Fruit fly (Drosophila melanogaster) whole organism, embryonic: ENCODE data around the gene PIG-B.

Experiments used
- Abd-B ChIP-seq: fragments of 200-800 bp; sonication (Bioruptor generic); optimal IDR thresholded peaks from 2 replicates; lab custom pipeline; 2018; ENCODE audit warnings: missing biosample characterization, mild to moderate bottlenecking, missing genetic modification characterization, moderate library complexity
- CG10209 ChIP-seq: fragments of 200-800 bp; sonication (Bioruptor generic); optimal IDR thresholded peaks from 3 replicates; lab custom pipeline; 2017; ENCODE audit warnings: missing biosample characterization, mild to moderate bottlenecking, missing genetic modification characterization, missing genetic modification reagents
- CG10431 ChIP-seq: fragments of 200-800 bp; sonication (Bioruptor generic); optimal IDR thresholded peaks from 3 replicates; lab custom pipeline; 2018; ENCODE audit warnings: missing biosample characterization, mild to moderate bottlenecking, missing genetic modification characterization
- CG10543 ChIP-seq: fragments of 200-800 bp; sonication (Bioruptor generic); optimal IDR thresholded peaks from 3 replicates; lab custom pipeline; 2017; ENCODE audit warnings: missing biosample characterization, mild to moderate bottlenecking, missing genetic modification characterization, moderate library complexity
- CG12071 ChIP-seq: fragments of 200-800 bp; sonication (Bioruptor generic); optimal IDR thresholded peaks from 3 replicates; lab custom pipeline; 2018; ENCODE audit warnings: missing biosample characterization, mild to moderate bottlenecking, missing genetic modification characterization
- CG13296 ChIP-seq: fragments of 200-800 bp; sonication (Bioruptor generic); optimal IDR thresholded peaks from 3 replicates; lab custom pipeline; 2018; ENCODE audit warnings: missing biosample characterization, mild to moderate bottlenecking, missing genetic modification characterization
- CG14050 ChIP-seq: fragments of 200-800 bp; sonication (Bioruptor generic); IDR thresholded peaks from 3 replicates; pipeline ENCODE4 v1.3.6; 2022; ENCODE audit warnings: missing biosample characterization, missing genetic modification characterization
- CG15696 ChIP-seq: fragments of 200-800 bp; sonication (Bioruptor generic); optimal IDR thresholded peaks from 2 replicates; lab custom pipeline; 2019; ENCODE audit warnings: missing biosample characterization, mild to moderate bottlenecking, missing genetic modification characterization, moderate library complexity
- CG1647 ChIP-seq: fragments of 200-800 bp; sonication (Bioruptor generic); optimal IDR thresholded peaks from 3 replicates; lab custom pipeline; 2016; ENCODE audit warnings: missing biosample characterization, missing genetic modification characterization
- CG16813 ChIP-seq: fragments of 200-800 bp; sonication (Bioruptor generic); IDR thresholded peaks from 3 replicates; pipeline ENCODE4 v1.3.6; 2022; ENCODE audit warnings: missing biosample characterization, missing genetic modification characterization; ENCODE audit not compliant: partially characterized antibody
- CG17612 ChIP-seq: fragments of 200-800 bp; sonication (Bioruptor generic); IDR thresholded peaks from 2 replicates; pipeline ENCODE4 v1.3.6; 2022; ENCODE audit warnings: missing biosample characterization, missing genetic modification characterization
- CG31441 ChIP-seq: fragments of 200-800 bp; sonication (Bioruptor generic); IDR thresholded peaks from 2 replicates; pipeline ENCODE4 v1.3.6; 2022; ENCODE audit warnings: missing biosample characterization, missing genetic modification characterization
- CG34224 ChIP-seq: fragments of 200-800 bp; sonication (Bioruptor generic); IDR thresholded peaks from 3 replicates; pipeline ENCODE4 v1.3.6; 2022; ENCODE audit warnings: missing biosample characterization, missing genetic modification characterization; ENCODE audit not compliant: partially characterized antibody
- CG4360 ChIP-seq: fragments of 200-800 bp; sonication (Bioruptor generic); IDR thresholded peaks from 2 replicates; pipeline ENCODE4 v1.3.6; 2022; ENCODE audit warnings: missing biosample characterization, missing genetic modification characterization
- CG4617 ChIP-seq: fragments of 200-800 bp; sonication (Bioruptor generic); optimal IDR thresholded peaks from 3 replicates; lab custom pipeline; 2016; ENCODE audit warnings: missing biosample characterization, missing genetic modification characterization, borderline replicate concordance
- CG4707 ChIP-seq: fragments of 200-800 bp; sonication (Bioruptor generic); optimal IDR thresholded peaks from 2 replicates; lab custom pipeline; 2018; ENCODE audit warnings: missing biosample characterization, mild to moderate bottlenecking, missing genetic modification characterization, moderate library complexity
- CG6254 ChIP-seq: fragments of 200-800 bp; sonication (Bioruptor generic); optimal IDR thresholded peaks from 3 replicates; lab custom pipeline; 2017; ENCODE audit warnings: mild to moderate bottlenecking, missing biosample characterization, missing genetic modification reagents, missing genetic modification characterization
- CG6272 ChIP-seq: fragments of 200-800 bp; sonication (Bioruptor generic); IDR thresholded peaks from 2 replicates; pipeline ENCODE4 v1.3.6; 2022; ENCODE audit warnings: missing biosample characterization, missing genetic modification characterization
- CG6654 ChIP-seq: fragments of 200-800 bp; sonication (Bioruptor generic); optimal IDR thresholded peaks from 2 replicates; lab custom pipeline; 2017; ENCODE audit warnings: missing biosample characterization, mild to moderate bottlenecking, missing genetic modification characterization
- CG7928 ChIP-seq: fragments of 200-800 bp; sonication (Bioruptor generic); optimal IDR thresholded peaks from 2 replicates; lab custom pipeline; 2017; ENCODE audit warnings: missing biosample characterization, mild to moderate bottlenecking, missing genetic modification characterization
- CrebB ChIP-seq: fragments of 200-800 bp; sonication (Bioruptor generic); optimal IDR thresholded peaks from 3 replicates; lab custom pipeline; 2018; ENCODE audit warnings: missing biosample characterization, mild to moderate bottlenecking, missing genetic modification characterization
- H2.0 ChIP-seq: fragments of 200-800 bp; sonication (Bioruptor generic); IDR thresholded peaks from 2 replicates; pipeline ENCODE4 v1.3.6; 2022; ENCODE audit warnings: missing biosample characterization, missing genetic modification characterization
- HLHmδ ChIP-seq: fragments of 200-800 bp; sonication (Bioruptor generic); optimal IDR thresholded peaks from 2 replicates; lab custom pipeline; 2018; ENCODE audit warnings: missing biosample characterization, mild to moderate bottlenecking, missing genetic modification characterization, moderate library complexity
- HmgZ ChIP-seq: fragments of 200-800 bp; sonication (Bioruptor generic); optimal IDR thresholded peaks from 2 replicates; lab custom pipeline; 2018; ENCODE audit warnings: missing biosample characterization, mild to moderate bottlenecking, missing genetic modification characterization
- Hmr ChIP-seq: fragments of 200-800 bp; sonication (Bioruptor generic); optimal IDR thresholded peaks from 3 replicates; lab custom pipeline; 2017; ENCODE audit warnings: mild to moderate bottlenecking, missing biosample characterization, missing genetic modification reagents, missing genetic modification characterization
- Hr39 ChIP-seq: fragments of >200 bp; optimal IDR thresholded peaks from 2 replicates; lab custom pipeline; 2017
- Hsf ChIP-seq: fragments of 200-800 bp; sonication (Bioruptor generic); optimal IDR thresholded peaks from 3 replicates; lab custom pipeline; 2016; ENCODE audit warnings: missing biosample characterization, missing genetic modification characterization
- NK7.1 ChIP-seq: fragments of 200-800 bp; sonication (Bioruptor generic); optimal IDR thresholded peaks from 3 replicates; lab custom pipeline; 2016; ENCODE audit warnings: missing biosample characterization, missing genetic modification characterization
- Pdp1 ChIP-seq, 2 experiments: fragments of 200-800 bp; sonication (Bioruptor generic); optimal IDR thresholded peaks; 3 replicates each; lab custom pipeline; 2016; ENCODE audit warnings: missing biosample characterization in 2 of 2, missing genetic modification characterization in 2 of 2, mild to moderate bottlenecking in 1 of 2, moderate library complexity in 1 of 2
- Sry-β ChIP-seq: fragments of 200-800 bp; sonication (Bioruptor generic); optimal IDR thresholded peaks from 2 replicates; lab custom pipeline; 2018; ENCODE audit warnings: missing biosample characterization, mild to moderate bottlenecking, missing genetic modification characterization, moderate library complexity
- Sry-δ ChIP-seq: fragments of 200-800 bp; sonication (Bioruptor generic); optimal IDR thresholded peaks from 2 replicates; lab custom pipeline; 2016; ENCODE audit warnings: missing biosample characterization, missing genetic modification characterization
- Usf ChIP-seq: fragments of 200-800 bp; sonication (Bioruptor generic); optimal IDR thresholded peaks from 2 replicates; lab custom pipeline; 2017; ENCODE audit warnings: missing genotype, missing biosample characterization, missing genetic modification characterization
- ara ChIP-seq: fragments of 200-800 bp; sonication (Bioruptor generic); IDR thresholded peaks from 2 replicates; pipeline ENCODE4 v1.3.6; 2022; ENCODE audit warnings: missing biosample characterization, missing genetic modification characterization
- bsh ChIP-seq, 2 experiments: fragments of 200-800 bp; sonication (Bioruptor generic); optimal IDR thresholded peaks; 2 replicates each; lab custom pipeline; 2017 to 2018; ENCODE audit warnings: mild to moderate bottlenecking in 2 of 2, missing biosample characterization in 2 of 2, missing genetic modification characterization in 2 of 2, moderate library complexity in 1 of 2
- cad ChIP-seq: fragments of >200 bp; optimal IDR thresholded peaks from 2 replicates; lab custom pipeline; 2017; ENCODE audit warnings: missing biosample characterization, missing genetic modification characterization
- danr ChIP-seq: fragments of 200-800 bp; sonication (Bioruptor generic); IDR thresholded peaks from 2 replicates; pipeline ENCODE4 v1.3.6; 2022; ENCODE audit warnings: missing biosample characterization, missing genetic modification characterization
- fu2 ChIP-seq: fragments of 200-800 bp; sonication (Bioruptor generic); optimal IDR thresholded peaks from 2 replicates; lab custom pipeline; 2016; ENCODE audit warnings: missing biosample characterization, missing genetic modification characterization
- gce ChIP-seq: fragments of 200-800 bp; sonication (Bioruptor generic); IDR thresholded peaks from 3 replicates; pipeline ENCODE4 v1.3.6; 2022; ENCODE audit warnings: missing biosample characterization, missing genetic modification characterization
- gem ChIP-seq: fragments of 200-800 bp; sonication (Bioruptor generic); optimal IDR thresholded peaks from 2 replicates; lab custom pipeline; 2019; ENCODE audit warnings: missing biosample characterization, mild to moderate bottlenecking, missing genetic modification characterization, moderate library complexity
- grau ChIP-seq: fragments of 200-800 bp; optimal IDR thresholded peaks from 3 replicates; lab custom pipeline; 2019; ENCODE audit warnings: missing biosample characterization, mild to moderate bottlenecking, missing genetic modification characterization, moderate library complexity
- luna ChIP-seq: fragments of 200-800 bp; sonication (Bioruptor generic); optimal IDR thresholded peaks from 2 replicates; lab custom pipeline; 2016; ENCODE audit warnings: missing biosample characterization, missing genetic modification characterization
- nmo ChIP-seq: fragments of 200-800 bp; sonication (Bioruptor generic); optimal IDR thresholded peaks from 2 replicates; lab custom pipeline; 2018; ENCODE audit warnings: missing biosample characterization, mild to moderate bottlenecking, missing genetic modification characterization, moderate library complexity
- pan ChIP-seq, 4 experiments: fragments of >200 bp in 3 of 4; fragments of 200-800 bp in 1 of 4; sonication (Bioruptor generic) in 1 of 4; optimal IDR thresholded peaks in 3 of 4; IDR thresholded peaks in 1 of 4; 2 replicates each; pipeline versions ENCODE4 v1.3.6 to Lab custom; 2017 to 2022; ENCODE audit warnings: missing biosample characterization in 2 of 4, missing genetic modification characterization in 2 of 4, mixed read lengths in 1 of 4
- pho ChIP-seq: fragments of 200-800 bp; sonication (Bioruptor generic); optimal IDR thresholded peaks from 2 replicates; lab custom pipeline; 2016; ENCODE audit warnings: missing biosample characterization, missing genetic modification characterization
- run ChIP-seq: fragments of 200-800 bp; sonication (Bioruptor generic); optimal IDR thresholded peaks from 3 replicates; lab custom pipeline; 2018; ENCODE audit warnings: missing biosample characterization, mild to moderate bottlenecking, missing genetic modification characterization
- schlank ChIP-seq: fragments of 200-800 bp; sonication (Bioruptor generic); optimal IDR thresholded peaks from 2 replicates; lab custom pipeline; 2018; ENCODE audit warnings: missing biosample characterization, mild to moderate bottlenecking, missing genetic modification characterization
- tgo ChIP-seq: fragments of 200-800 bp; sonication (Bioruptor generic); IDR thresholded peaks from 3 replicates; pipeline ENCODE4 v1.3.6; 2022; ENCODE audit warnings: missing biosample characterization, missing genetic modification characterization
- ttk ChIP-seq: fragments of 200-800 bp; sonication (Bioruptor generic); IDR thresholded peaks from 2 replicates; pipeline ENCODE4 v2.1.2; 2022; ENCODE audit warnings: missing biosample characterization, missing genetic modification characterization
- twi ChIP-seq: fragments of 200-800 bp; optimal IDR thresholded peaks from 2 replicates; lab custom pipeline; 2019; ENCODE audit warnings: missing biosample characterization, mild to moderate bottlenecking, missing genetic modification characterization, moderate library complexity

The PIG-B gene

dm6 chr3L:3787595-3788151 lies 23.4 kb upstream of the PIG-B start (continued):
- no peak for TF ChIP-seq CG17612 (GFP tag; lab: Robert Waterston, UW)
- peak; percentile 7 for TF ChIP-seq CG10209 (GFP tag; lab: Kevin White, UChicago)
- TF ChIP-seq ttk (GFP tag; lab: Robert Waterston, UW), result no peak
- TF ChIP-seq nmo (GFP tag; lab: Kevin White, UChicago), result peak; percentile 44
- TF ChIP-seq run (tag; lab: Kevin White, UChicago), result peak; percentile 36
- TF ChIP-seq gce (GFP tag; lab: Robert Waterston, UW), result peak; percentile 30; the same call in 1 of the 3 replicates
- peak; percentile 42 for TF ChIP-seq CG16813
- TF ChIP-seq Hmr (GFP tag; lab: Kevin White, UChicago), result peak; percentile 66
- TF ChIP-seq fu2 (GFP tag; lab: Kevin White, UChicago), result no peak
- peak; percentile 43 for TF ChIP-seq CG10543 (GFP tag; lab: Kevin White, UChicago)
- TF ChIP-seq CG34224, result peak; percentile 36; the same call in 2 of the 3 replicates
- peak; percentile 20; the same call in 1 of the 2 replicates for TF ChIP-seq CG31441 (GFP tag; lab: Robert Waterston, UW)
- TF ChIP-seq luna (GFP tag; lab: Kevin White, UChicago), result no peak
- TF ChIP-seq danr (GFP tag; lab: Robert Waterston, UW), result no peak
- peak; percentile 29 for TF ChIP-seq Abd-B (GFP tag; lab: Kevin White, UChicago)
- no peak for TF ChIP-seq pho (GFP tag; lab: Kevin White, UChicago)
- TF ChIP-seq bsh (GFP tag; optimal IDR thresholded peaks at IDR 0.05; lab: Kevin White, UChicago), result peak in 1 of 2 experiments; percentile 53
- peak; percentile 81 for TF ChIP-seq CG4360
- TF ChIP-seq CG12071, result no peak
- peak; percentile 20 for TF ChIP-seq Sry-δ (GFP tag; lab: Kevin White, UChicago)
- TF ChIP-seq CG10431 (GFP tag; lab: Kevin White, UChicago), result peak; percentile 61
- no peak for TF ChIP-seq CG6654 (GFP tag; lab: Kevin White, UChicago)
- peak; percentile 40 for TF ChIP-seq twi (tag; lab: Kevin White, UChicago)
- TF ChIP-seq pan (optimal IDR thresholded peaks at IDR 0.05; lab: Kevin White, UChicago), result no peak
- TF ChIP-seq pan (GFP tag; optimal IDR thresholded peaks at IDR 0.05 in 1 of 2, IDR thresholded peaks at IDR 0.05 in 1 of 2), result no peak
- peak; percentile 43 for TF ChIP-seq CG4707 (GFP tag; lab: Kevin White, UChicago)
- no peak for TF ChIP-seq CG7928 (GFP tag; lab: Kevin White, UChicago)
- TF ChIP-seq HLHmδ, result peak; percentile 62
- TF ChIP-seq NK7.1, result no peak
- no peak for TF ChIP-seq CG14050 (GFP tag; lab: Robert Waterston, UW)
- TF ChIP-seq CG6254 (GFP tag; lab: Kevin White, UChicago), result peak; percentile 32
- TF ChIP-seq CG6272 (GFP tag; lab: Robert Waterston, UW), result no peak
- TF ChIP-seq grau, result peak; percentile 50
- TF ChIP-seq CrebB (tag; lab: Kevin White, UChicago), result peak; percentile 59
- no peak for TF ChIP-seq Hsf
- no peak for TF ChIP-seq CG1647 (GFP tag; lab: Kevin White, UChicago)
- TF ChIP-seq CG13296 (GFP tag; lab: Kevin White, UChicago), result peak; percentile 51
- TF ChIP-seq Sry-β (GFP tag; lab: Kevin White, UChicago), result peak; percentile 45
- no peak for TF ChIP-seq Hr39 (lab: Kevin White, UChicago)
- TF ChIP-seq H2.0 (GFP tag; lab: Robert Waterston, UW), result no peak
- TF ChIP-seq Pdp1 (GFP tag; optimal IDR thresholded peaks at IDR 0.05; lab: Kevin White, UChicago), result peak in 1 of 2 experiments; percentile 31
- TF ChIP-seq HmgZ (tag; lab: Kevin White, UChicago), result peak; percentile 64
- TF ChIP-seq schlank, result no peak
- no peak for TF ChIP-seq tgo (GFP tag; lab: Robert Waterston, UW)
- TF ChIP-seq ara (GFP tag; lab: Robert Waterston, UW), result no peak
- peak; percentile 19 for TF ChIP-seq CG4617 (GFP tag; lab: Kevin White, UChicago)
- TF ChIP-seq CG15696 (tag; lab: Kevin White, UChicago), result no peak
- no peak for TF ChIP-seq gem (tag; lab: Kevin White, UChicago)
- no peak for TF ChIP-seq Usf (GFP tag; lab: Kevin White, UChicago)
- peak; percentile 12 for TF ChIP-seq cad (GFP tag; lab: Kevin White, UChicago)
